Fruit fly (Drosophila melanogaster) whole organism, embryonic: ENCODE data around the gene CG43354.

Experiments
- Bdp1 ChIP-seq: fragments of 200-800 bp; sonication (Bioruptor generic); optimal IDR thresholded peaks from 3 replicates; lab custom pipeline; 2016; ENCODE audit warnings: missing biosample characterization, missing genetic modification characterization
- CG1024 ChIP-seq: fragments of 200-800 bp; sonication (Bioruptor generic); IDR thresholded peaks from 2 replicates; pipeline ENCODE4 v1.3.6; 2022; ENCODE audit warnings: missing biosample characterization, missing genetic modification characterization
- CG1233 ChIP-seq: fragments of 200-800 bp; sonication (Bioruptor generic); optimal IDR thresholded peaks from 4 replicates; lab custom pipeline; 2018; ENCODE audit warnings: missing biosample characterization, mild to moderate bottlenecking, missing genetic modification characterization
- CG15696 ChIP-seq: fragments of 200-800 bp; sonication (Bioruptor generic); optimal IDR thresholded peaks from 2 replicates; lab custom pipeline; 2019; ENCODE audit warnings: missing biosample characterization, mild to moderate bottlenecking, missing genetic modification characterization, moderate library complexity
- CG1603 ChIP-seq: fragments of 200-800 bp; sonication (Bioruptor generic); optimal IDR thresholded peaks from 2 replicates; lab custom pipeline; 2019; ENCODE audit warnings: missing biosample characterization, mild to moderate bottlenecking, missing genetic modification characterization, moderate library complexity
- CG17359 ChIP-seq: fragments of 200-800 bp; sonication (Bioruptor generic); optimal IDR thresholded peaks from 3 replicates; lab custom pipeline; 2018; ENCODE audit warnings: missing biosample characterization, mild to moderate bottlenecking, missing genetic modification characterization, moderate library complexity
- CG17385 ChIP-seq: fragments of 200-800 bp; sonication (Bioruptor generic); optimal IDR thresholded peaks from 3 replicates; lab custom pipeline; 2018; ENCODE audit warnings: missing biosample characterization, mild to moderate bottlenecking, missing genetic modification characterization
- CG2129 ChIP-seq: fragments of 200-800 bp; sonication (Bioruptor generic); IDR thresholded peaks from 2 replicates; pipeline ENCODE4 v1.3.6; 2022; ENCODE audit warnings: missing biosample characterization, missing genetic modification characterization; ENCODE audit not compliant: partially characterized antibody
- CG2199 ChIP-seq: fragments of 200-800 bp; sonication (Bioruptor generic); IDR thresholded peaks from 3 replicates; pipeline ENCODE4 v1.3.6; 2022; ENCODE audit warnings: missing biosample characterization, missing genetic modification characterization
- CG2202 ChIP-seq: fragments of 200-800 bp; sonication (Bioruptor generic); optimal IDR thresholded peaks from 2 replicates; lab custom pipeline; 2018; ENCODE audit warnings: missing biosample characterization, mild to moderate bottlenecking, missing genetic modification characterization
- CG2678 ChIP-seq: fragments of 200-800 bp; sonication (Bioruptor generic); optimal IDR thresholded peaks from 3 replicates; lab custom pipeline; 2019; ENCODE audit warnings: missing biosample characterization, mild to moderate bottlenecking, missing genetic modification characterization, moderate library complexity
- CG30020 ChIP-seq: fragments of 200-800 bp; optimal IDR thresholded peaks from 2 replicates; lab custom pipeline; 2019; ENCODE audit warnings: missing biosample characterization, mild to moderate bottlenecking, missing genetic modification characterization, moderate library complexity
- CG30431 ChIP-seq: fragments of 200-800 bp; sonication (Bioruptor generic); optimal IDR thresholded peaks from 2 replicates; lab custom pipeline; 2017; ENCODE audit warnings: missing biosample characterization, missing genetic modification characterization
- CG33557 ChIP-seq: fragments of 200-800 bp; sonication (Bioruptor generic); optimal IDR thresholded peaks from 2 replicates; lab custom pipeline; 2019; ENCODE audit warnings: missing biosample characterization, mild to moderate bottlenecking, missing genetic modification characterization, moderate library complexity
- CG34422 ChIP-seq: fragments of 200-800 bp; sonication (Bioruptor generic); IDR thresholded peaks from 3 replicates; pipeline ENCODE4 v1.3.6; 2022; ENCODE audit warnings: missing biosample characterization, missing genetic modification characterization
- CG4707 ChIP-seq: fragments of 200-800 bp; sonication (Bioruptor generic); optimal IDR thresholded peaks from 2 replicates; lab custom pipeline; 2018; ENCODE audit warnings: missing biosample characterization, mild to moderate bottlenecking, missing genetic modification characterization, moderate library complexity
- CG4820 ChIP-seq: fragments of 200-800 bp; sonication (Bioruptor generic); optimal IDR thresholded peaks from 3 replicates; lab custom pipeline; 2016; ENCODE audit warnings: missing biosample characterization, missing genetic modification characterization
- CHES-1-like ChIP-seq: fragments of 200-800 bp; sonication (Bioruptor generic); optimal IDR thresholded peaks from 2 replicates; lab custom pipeline; 2016; ENCODE audit warnings: missing biosample characterization, missing genetic modification characterization
- D ChIP-seq, 2 experiments: fragments of 200-800 bp in 1 of 2; fragments of >200 bp in 1 of 2; sonication (Bioruptor generic) in 1 of 2; optimal IDR thresholded peaks; 2 replicates in 1 of 2; 3 replicates in 1 of 2; lab custom pipeline; 2017; ENCODE audit warnings: mild to moderate bottlenecking in 1 of 2, missing biosample characterization in 1 of 2, missing genetic modification characterization in 1 of 2, missing genetic modification reagents in 1 of 2
- Dll ChIP-seq: fragments of 200-800 bp; sonication (Bioruptor generic); IDR thresholded peaks from 4 replicates; pipeline ENCODE4 v1.3.6; 2022; ENCODE audit warnings: missing biosample characterization, missing genetic modification characterization; ENCODE audit not compliant: partially characterized antibody
- Drgx ChIP-seq: fragments of 200-800 bp; sonication (Bioruptor generic); IDR thresholded peaks from 2 replicates; pipeline ENCODE4 v1.3.6; 2022; ENCODE audit warnings: missing biosample characterization, missing genetic modification characterization
- E2f2 ChIP-seq: fragments of 200-800 bp; sonication (Bioruptor generic); IDR thresholded peaks from 2 replicates; pipeline ENCODE4 v1.3.6; 2022; ENCODE audit warnings: missing biosample characterization, missing genetic modification characterization
- ERR ChIP-seq: fragments of 200-800 bp; sonication (Bioruptor generic); optimal IDR thresholded peaks from 2 replicates; lab custom pipeline; 2016; ENCODE audit warnings: missing biosample characterization, missing genetic modification characterization
- Lhr ChIP-seq: fragments of 200-800 bp; sonication (Bioruptor generic); optimal IDR thresholded peaks from 3 replicates; lab custom pipeline; 2017; ENCODE audit warnings: mild to moderate bottlenecking, missing biosample characterization, missing genetic modification reagents, missing genetic modification characterization
- Pdp1 ChIP-seq, 2 experiments: fragments of 200-800 bp; sonication (Bioruptor generic); optimal IDR thresholded peaks; 3 replicates each; lab custom pipeline; 2016; ENCODE audit warnings: missing biosample characterization in 2 of 2, missing genetic modification characterization in 2 of 2, mild to moderate bottlenecking in 1 of 2, moderate library complexity in 1 of 2
- Xrp1 ChIP-seq: fragments of 200-800 bp; sonication (Bioruptor generic); IDR thresholded peaks from 2 replicates; pipeline ENCODE4 v1.3.6; 2022; ENCODE audit warnings: missing biosample characterization, missing genetic modification characterization
- ac ChIP-seq: fragments of 200-800 bp; sonication (Bioruptor generic); optimal IDR thresholded peaks from 3 replicates; lab custom pipeline; 2017; ENCODE audit warnings: missing biosample characterization, mild to moderate bottlenecking, missing genetic modification characterization
- aop ChIP-seq: fragments of 200-800 bp; sonication (Bioruptor generic); IDR thresholded peaks from 2 replicates; pipeline ENCODE4 v1.3.6; 2022; ENCODE audit warnings: missing biosample characterization, missing genetic modification characterization
- ara ChIP-seq: fragments of 200-800 bp; sonication (Bioruptor generic); IDR thresholded peaks from 2 replicates; pipeline ENCODE4 v1.3.6; 2022; ENCODE audit warnings: missing biosample characterization, missing genetic modification characterization
- az2 ChIP-seq: fragments of 200-800 bp; sonication (Bioruptor generic); optimal IDR thresholded peaks from 3 replicates; lab custom pipeline; 2016; ENCODE audit warnings: missing biosample characterization, missing genetic modification characterization
- bab2 ChIP-seq: fragments of 200-800 bp; sonication (Bioruptor generic); optimal IDR thresholded peaks from 2 replicates; lab custom pipeline; 2016; ENCODE audit warnings: missing biosample characterization, missing genetic modification characterization
- bsh ChIP-seq, 2 experiments: fragments of 200-800 bp; sonication (Bioruptor generic); optimal IDR thresholded peaks; 2 replicates each; lab custom pipeline; 2017 to 2018; ENCODE audit warnings: mild to moderate bottlenecking in 2 of 2, missing biosample characterization in 2 of 2, missing genetic modification characterization in 2 of 2, moderate library complexity in 1 of 2
- chn ChIP-seq: fragments of 200-800 bp; sonication (Bioruptor generic); optimal IDR thresholded peaks from 2 replicates; lab custom pipeline; 2016; ENCODE audit warnings: missing biosample characterization, missing genetic modification characterization
- dmrt11E ChIP-seq: fragments of 200-800 bp; sonication (Bioruptor generic); optimal IDR thresholded peaks from 3 replicates; lab custom pipeline; 2018; ENCODE audit warnings: missing biosample characterization, mild to moderate bottlenecking, missing genetic modification characterization, moderate library complexity
- eyg ChIP-seq: fragments of 200-800 bp; sonication (Bioruptor generic); optimal IDR thresholded peaks from 3 replicates; lab custom pipeline; 2016; ENCODE audit warnings: missing biosample characterization, missing genetic modification characterization
- fd64A ChIP-seq: fragments of 200-800 bp; sonication (Bioruptor generic); optimal IDR thresholded peaks from 3 replicates; lab custom pipeline; 2018; ENCODE audit warnings: missing biosample characterization, mild to moderate bottlenecking, missing genetic modification characterization
- fd96Cb ChIP-seq: fragments of 200-800 bp; sonication (Bioruptor generic); optimal IDR thresholded peaks from 2 replicates; lab custom pipeline; 2018; ENCODE audit warnings: missing biosample characterization, mild to moderate bottlenecking, missing genetic modification characterization, moderate library complexity
- fu2 ChIP-seq: fragments of 200-800 bp; sonication (Bioruptor generic); optimal IDR thresholded peaks from 2 replicates; lab custom pipeline; 2016; ENCODE audit warnings: missing biosample characterization, missing genetic modification characterization
- gsb ChIP-seq: fragments of 200-800 bp; sonication (Bioruptor generic); IDR thresholded peaks from 2 replicates; pipeline ENCODE4 v1.3.6; 2022; ENCODE audit warnings: missing biosample characterization, missing genetic modification characterization
- gsb-n ChIP-seq: fragments of 200-800 bp; sonication (Bioruptor generic); optimal IDR thresholded peaks from 3 replicates; lab custom pipeline; 2018; ENCODE audit warnings: missing biosample characterization, mild to moderate bottlenecking, missing genetic modification characterization
- hth ChIP-seq: fragments of >200 bp; optimal IDR thresholded peaks from 2 replicates; lab custom pipeline; 2017; ENCODE audit warnings: inconsistent platforms
- jing ChIP-seq: fragments of 200-800 bp; sonication (Bioruptor generic); optimal IDR thresholded peaks from 2 replicates; lab custom pipeline; 2018; ENCODE audit warnings: missing biosample characterization, mild to moderate bottlenecking, missing genetic modification characterization
- lov ChIP-seq, 2 experiments: fragments of 200-800 bp in 1 of 2; fragments of >200 bp in 1 of 2; sonication (Bioruptor generic) in 1 of 2; IDR thresholded peaks in 1 of 2; optimal IDR thresholded peaks in 1 of 2; 2 replicates in 1 of 2; 3 replicates in 1 of 2; pipeline versions ENCODE4 v1.3.6 to Lab custom; 2017 to 2022; ENCODE audit warnings: missing biosample characterization in 1 of 2, missing genetic modification characterization in 1 of 2
- onecut ChIP-seq: fragments of 200-800 bp; sonication (Bioruptor generic); IDR thresholded peaks from 2 replicates; pipeline ENCODE4 v1.3.6; 2022; ENCODE audit warnings: missing biosample characterization, missing genetic modification characterization
- p53 ChIP-seq: fragments of 200-800 bp; sonication (Bioruptor generic); optimal IDR thresholded peaks from 2 replicates; lab custom pipeline; 2016; ENCODE audit warnings: missing biosample characterization, missing genetic modification characterization
- sqz ChIP-seq: fragments of 200-800 bp; sonication (Bioruptor generic); optimal IDR thresholded peaks from 3 replicates; lab custom pipeline; 2018; ENCODE audit warnings: missing biosample characterization, mild to moderate bottlenecking, missing genetic modification characterization
- tio ChIP-seq: fragments of 200-800 bp; sonication (Bioruptor generic); optimal IDR thresholded peaks from 2 replicates; lab custom pipeline; 2017; ENCODE audit warnings: missing biosample characterization, missing genetic modification characterization, inconsistent platforms
- twi ChIP-seq: fragments of 200-800 bp; optimal IDR thresholded peaks from 2 replicates; lab custom pipeline; 2019; ENCODE audit warnings: missing biosample characterization, mild to moderate bottlenecking, missing genetic modification characterization, moderate library complexity
- unc-4 ChIP-seq: fragments of 200-800 bp; sonication (Bioruptor generic); IDR thresholded peaks from 2 replicates; pipeline ENCODE4 v1.3.6; 2022; ENCODE audit warnings: missing biosample characterization, missing genetic modification characterization; ENCODE audit not compliant: partially characterized antibody
- wek ChIP-seq: fragments of 200-800 bp; sonication (Bioruptor generic); optimal IDR thresholded peaks from 3 replicates; lab custom pipeline; 2018; ENCODE audit warnings: missing biosample characterization, mild to moderate bottlenecking, missing genetic modification characterization, moderate library complexity

CG43354 gene

DNA sequence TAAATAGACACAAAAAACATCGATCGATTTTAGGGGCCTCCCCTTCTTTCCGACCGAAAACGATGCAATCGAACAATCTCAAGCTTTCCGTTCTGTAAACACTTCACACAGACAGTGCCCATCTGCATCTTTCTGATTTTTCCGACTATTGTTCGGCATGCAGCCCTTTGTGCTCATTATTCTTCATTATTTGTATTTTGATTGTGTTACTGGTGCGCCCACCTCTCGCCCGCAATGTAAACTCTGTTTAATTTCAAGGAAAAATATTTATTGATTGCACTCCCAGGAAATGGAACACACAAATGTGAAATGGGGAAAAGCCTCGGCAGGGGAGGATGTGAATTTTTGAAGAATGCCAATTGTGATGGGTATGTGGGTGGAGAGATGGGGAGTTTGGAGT, 26.4 kb upstream of the CG43354 start (continued):
- no peak for TF ChIP-seq ERR (GFP tag; lab: Kevin White, UChicago)
- TF ChIP-seq fu2 (GFP tag; lab: Kevin White, UChicago): no peak
- no peak for TF ChIP-seq ara (GFP tag; lab: Robert Waterston, UW)
- no peak for TF ChIP-seq hth (lab: Kevin White, UChicago)
- peak; percentile 18 for TF ChIP-seq CG2678 (tag; lab: Kevin White, UChicago)
- TF ChIP-seq p53 (GFP tag; lab: Kevin White, UChicago): no peak
- TF ChIP-seq gsb (GFP tag; lab: Robert Waterston, UW): no peak
- no peak for TF ChIP-seq CG4820
- TF ChIP-seq aop (GFP tag; lab: Robert Waterston, UW): no peak
- 0 out of 2 replicates have a peak, but pooled peaks have one; percentile 9 for TF ChIP-seq onecut
- TF ChIP-seq bsh (GFP tag; optimal IDR thresholded peaks at IDR 0.05; lab: Kevin White, UChicago): no peak
- TF ChIP-seq tio (GFP tag; lab: Kevin White, UChicago): no peak
- peak; percentile 29 for TF ChIP-seq CG1603
- no peak for TF ChIP-seq sqz (GFP tag; lab: Kevin White, UChicago)
- peak; percentile 17 for TF ChIP-seq CG17359 (tag; lab: Kevin White, UChicago)
- no peak for TF ChIP-seq CG1233 (GFP tag; lab: Kevin White, UChicago)
- no peak for TF ChIP-seq Dll (GFP tag; lab: Robert Waterston, UW)
- TF ChIP-seq CG30020: no peak
- TF ChIP-seq dmrt11E (tag; lab: Kevin White, UChicago): peak; percentile 50
- TF ChIP-seq gsb-n: no peak
- peak; percentile 36 for TF ChIP-seq wek (GFP tag; lab: Kevin White, UChicago)
- peak; percentile 35 for TF ChIP-seq twi
- peak; percentile 41 for TF ChIP-seq fd64A (GFP tag; lab: Kevin White, UChicago)
- TF ChIP-seq jing (GFP tag; lab: Kevin White, UChicago): no peak
- no peak for TF ChIP-seq CG2129
- TF ChIP-seq unc-4 (GFP tag; lab: Robert Waterston, UW): no peak
- 0 out of 2 replicates have a peak, but pooled peaks have one; percentile 6 for TF ChIP-seq CG1024 (GFP tag; lab: Robert Waterston, UW)
- no peak for TF ChIP-seq eyg (GFP tag; lab: Kevin White, UChicago)
- no peak for TF ChIP-seq Bdp1 (GFP tag; lab: Kevin White, UChicago)
- TF ChIP-seq CG30431 (GFP tag; lab: Kevin White, UChicago): no peak
- peak; percentile 54 for TF ChIP-seq Xrp1 (GFP tag; lab: Robert Waterston, UW)
- peak; percentile 47 for TF ChIP-seq CG4707 (GFP tag; lab: Kevin White, UChicago)
- peak; percentile 23 for TF ChIP-seq ac (GFP tag; lab: Kevin White, UChicago)
- TF ChIP-seq CG33557 (GFP tag; lab: Kevin White, UChicago): no peak
- no peak for TF ChIP-seq Pdp1 (GFP tag; optimal IDR thresholded peaks at IDR 0.05; lab: Kevin White, UChicago)
- peak; percentile 23 for TF ChIP-seq CG2202 (tag; lab: Kevin White, UChicago)
- TF ChIP-seq E2f2 (GFP tag; lab: Robert Waterston, UW): no peak
- 0 out of 3 replicates have a peak, but pooled peaks have one; percentile 64 for TF ChIP-seq CG2199 (GFP tag; lab: Robert Waterston, UW)
- TF ChIP-seq az2 (GFP tag; lab: Kevin White, UChicago): no peak
- TF ChIP-seq fd96Cb: no peak
- no peak for TF ChIP-seq CHES-1-like (GFP tag; lab: Kevin White, UChicago)
- no peak for TF ChIP-seq D (optimal IDR thresholded peaks at IDR 0.05; lab: Kevin White, UChicago)
- TF ChIP-seq D (GFP tag; optimal IDR thresholded peaks at IDR 0.05; lab: Kevin White, UChicago): peak; percentile 26
- TF ChIP-seq chn (GFP tag; lab: Kevin White, UChicago): no peak
- no peak for TF ChIP-seq CG17385 (GFP tag; lab: Kevin White, UChicago)
- TF ChIP-seq Lhr (GFP tag; lab: Kevin White, UChicago): no peak
- TF ChIP-seq CG15696 (tag; lab: Kevin White, UChicago): peak; percentile 29
- no peak for TF ChIP-seq Drgx (GFP tag; lab: Robert Waterston, UW)
- TF ChIP-seq lov (optimal IDR thresholded peaks at IDR 0.05; lab: Kevin White, UChicago): no peak
- no peak for TF ChIP-seq lov (GFP tag; IDR thresholded peaks at IDR 0.05; lab: Robert Waterston, UW)
- no peak for TF ChIP-seq CG34422 (GFP tag; lab: Robert Waterston, UW)
- TF ChIP-seq bab2 (GFP tag; lab: Kevin White, UChicago): no peak
